Fruit fly (Drosophila melanogaster) whole organism: Measurements from ENCODE around the gene ATPsynepsilonL.

Source experiments
- CG8478 ChIP-seq: fragments of >200 bp; optimal IDR thresholded peaks from 2 replicates; lab custom pipeline; 2018; ENCODE audit warnings: inconsistent platforms
- Dll ChIP-seq: fragments of >200 bp; optimal IDR thresholded peaks from 2 replicates; lab custom pipeline; 2017
- EcR ChIP-seq, 2 experiments: fragments of >200 bp; optimal IDR thresholded peaks; 2 replicates each; lab custom pipeline; 2017; ENCODE audit warnings: missing biosample characterization in 2 of 2, missing genetic modification characterization in 2 of 2, missing genetic modification reagents in 2 of 2
- pan ChIP-seq: fragments of >200 bp; optimal IDR thresholded peaks from 2 replicates; lab custom pipeline; 2017
- psq ChIP-seq: fragments of >200 bp; optimal IDR thresholded peaks from 2 replicates; lab custom pipeline; 2017
- usp ChIP-seq: fragments of >200 bp; optimal IDR thresholded peaks from 2 replicates; lab custom pipeline; 2017; ENCODE audit warnings: missing biosample characterization, missing genetic modification characterization, mixed read lengths

ATPsynepsilonL gene

dm6 chr3R:10139649-10140598, 18.4 kb downstream of the ATPsynepsilonL start, which contains the start of gene tws:
tws (minus strand) TSS chr3R:10139772.
- no peak for TF ChIP-seq usp (GFP tag; lab: Kevin White, UChicago)
- TF ChIP-seq psq (lab: Kevin White, UChicago), result no peak
- TF ChIP-seq CG8478, result no peak
- TF ChIP-seq Dll (lab: Kevin White, UChicago), result no peak
- TF ChIP-seq pan (lab: Kevin White, UChicago), result no peak
- TF ChIP-seq EcR (GFP tag; optimal IDR thresholded peaks at IDR 0.05; lab: Kevin White, UChicago), result no peak

DNA sequence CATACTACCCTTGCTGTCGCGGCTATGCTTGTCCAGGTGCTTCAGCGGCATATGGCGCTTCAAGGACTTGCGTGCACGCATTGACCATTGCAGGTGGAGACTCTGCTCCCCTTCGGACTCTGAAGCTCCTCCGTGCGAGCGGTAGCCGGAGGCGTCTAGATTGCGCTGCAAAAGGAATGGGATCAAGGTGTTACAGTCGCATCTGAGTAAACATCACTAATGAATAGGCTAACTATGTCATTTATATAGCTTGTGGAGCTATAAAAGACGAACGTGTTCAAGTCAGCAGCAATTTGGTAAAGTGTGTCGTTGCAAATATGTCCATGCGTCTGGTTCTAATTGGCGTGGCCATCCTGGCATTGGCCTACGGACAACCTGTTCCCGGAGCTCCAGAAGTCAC, 21.2 kb downstream of the ATPsynepsilonL start, which contains the start of gene CG42759:
TSS of gene CG42759 (plus strand) at position 301 of the 400 bp plus-strand sequence.
- TF ChIP-seq EcR (GFP tag; optimal IDR thresholded peaks at IDR 0.05; lab: Kevin White, UChicago) (no peak), CG8478 (no peak), pan (lab: Kevin White, UChicago) (no peak), psq (lab: Kevin White, UChicago) (no peak), Dll (lab: Kevin White, UChicago) (no peak), usp (GFP tag; lab: Kevin White, UChicago) (no peak)

- TF ChIP-seq psq (lab: Kevin White, UChicago) (no peak), pan (lab: Kevin White, UChicago) (no peak), CG8478 (no peak), Dll (lab: Kevin White, UChicago) (no peak), usp (GFP tag; lab: Kevin White, UChicago) (no peak), EcR (GFP tag; optimal IDR thresholded peaks at IDR 0.05; lab: Kevin White, UChicago) (no peak)
Observed at dm6 chr3R:10144103-10144998, 22.8 kb downstream of the ATPsynepsilonL start, which contains the start of the genes TAF1B and Invadolysin. TAF1B (minus strand) TSS chr3R:10144184. Invadolysin (plus strand) TSS chr3R:10144668.

DNA sequence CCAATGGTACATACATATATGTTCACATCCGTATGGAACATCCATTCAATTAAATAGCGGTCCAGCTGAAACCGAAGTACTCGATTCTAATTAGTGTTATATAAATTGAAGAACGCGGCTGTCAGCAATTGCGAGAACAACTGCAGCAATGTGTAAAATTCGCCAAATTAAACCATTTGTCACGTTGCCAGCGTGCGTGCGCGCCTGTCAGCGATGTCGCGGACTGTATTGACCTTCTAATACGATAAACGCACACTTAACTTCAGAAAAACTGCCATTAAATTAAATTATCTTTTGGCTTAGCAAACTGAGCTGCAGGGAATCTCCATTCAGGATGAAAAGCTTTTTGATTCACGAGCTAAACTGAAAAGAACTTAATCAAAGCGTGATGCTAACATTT, 25.6 kb downstream of the ATPsynepsilonL start:
- TF ChIP-seq psq (lab: Kevin White, UChicago) (no peak), usp (GFP tag; lab: Kevin White, UChicago) (no peak), Dll (lab: Kevin White, UChicago) (no peak), EcR (GFP tag; optimal IDR thresholded peaks at IDR 0.05; lab: Kevin White, UChicago) (no peak), CG8478 (no peak), pan (lab: Kevin White, UChicago) (no peak)

dm6 chr3R:10148376-10148887, 26.9 kb downstream of the ATPsynepsilonL start:
- TF ChIP-seq EcR (GFP tag; optimal IDR thresholded peaks at IDR 0.05; lab: Kevin White, UChicago) (no peak), CG8478 (no peak), psq (lab: Kevin White, UChicago) (no peak), Dll (lab: Kevin White, UChicago) (no peak), usp (GFP tag; lab: Kevin White, UChicago) (no peak), pan (lab: Kevin White, UChicago) (no peak)

DNA sequence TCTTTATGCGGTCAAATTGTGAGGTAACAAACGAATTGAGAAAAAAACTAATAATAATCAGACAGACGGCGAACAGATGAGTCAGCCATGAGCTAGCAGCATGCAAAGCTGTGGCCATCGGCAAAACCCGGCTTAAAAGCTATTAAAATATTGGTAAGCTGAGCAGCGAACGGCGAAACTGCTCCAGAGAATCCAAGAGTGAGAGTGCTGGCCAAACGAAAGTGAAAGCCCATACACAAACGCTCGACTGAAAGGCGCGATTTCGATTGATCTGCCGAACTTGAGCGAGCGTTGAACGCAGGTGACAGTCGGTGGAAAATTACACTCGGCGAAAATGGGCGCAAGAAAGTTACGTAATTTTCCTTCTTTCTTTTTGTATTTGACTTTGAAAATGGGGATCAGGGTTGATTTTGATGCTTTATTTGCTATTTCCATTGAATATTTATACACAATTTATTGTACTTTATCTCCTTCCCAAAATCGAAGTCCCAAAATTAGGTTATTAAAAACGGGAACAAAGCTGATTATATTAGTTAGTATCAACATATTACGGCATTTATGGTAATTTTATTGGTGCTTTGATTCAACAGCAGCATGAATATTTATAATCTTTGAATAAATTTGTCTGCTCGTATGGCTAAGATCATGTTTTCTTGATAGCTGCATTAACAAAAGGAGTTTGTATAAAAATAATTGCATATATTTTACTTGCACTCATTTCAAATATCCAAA, 28.3 kb downstream of the ATPsynepsilonL start:
- TF ChIP-seq usp (GFP tag; lab: Kevin White, UChicago) (no peak), EcR (GFP tag; optimal IDR thresholded peaks at IDR 0.05; lab: Kevin White, UChicago) (no peak), Dll (lab: Kevin White, UChicago) (no peak), CG8478 (no peak), pan (lab: Kevin White, UChicago) (no peak), psq (lab: Kevin White, UChicago) (no peak)

- TF ChIP-seq pan (lab: Kevin White, UChicago) (no peak), CG8478 (no peak), usp (GFP tag; lab: Kevin White, UChicago) (no peak), Dll (lab: Kevin White, UChicago) (no peak), psq (lab: Kevin White, UChicago) (no peak), EcR (GFP tag; optimal IDR thresholded peaks at IDR 0.05; lab: Kevin White, UChicago) (no peak)
Observed at dm6 chr3R:10150555-10150954, 29.0 kb downstream of the ATPsynepsilonL start.

DNA sequence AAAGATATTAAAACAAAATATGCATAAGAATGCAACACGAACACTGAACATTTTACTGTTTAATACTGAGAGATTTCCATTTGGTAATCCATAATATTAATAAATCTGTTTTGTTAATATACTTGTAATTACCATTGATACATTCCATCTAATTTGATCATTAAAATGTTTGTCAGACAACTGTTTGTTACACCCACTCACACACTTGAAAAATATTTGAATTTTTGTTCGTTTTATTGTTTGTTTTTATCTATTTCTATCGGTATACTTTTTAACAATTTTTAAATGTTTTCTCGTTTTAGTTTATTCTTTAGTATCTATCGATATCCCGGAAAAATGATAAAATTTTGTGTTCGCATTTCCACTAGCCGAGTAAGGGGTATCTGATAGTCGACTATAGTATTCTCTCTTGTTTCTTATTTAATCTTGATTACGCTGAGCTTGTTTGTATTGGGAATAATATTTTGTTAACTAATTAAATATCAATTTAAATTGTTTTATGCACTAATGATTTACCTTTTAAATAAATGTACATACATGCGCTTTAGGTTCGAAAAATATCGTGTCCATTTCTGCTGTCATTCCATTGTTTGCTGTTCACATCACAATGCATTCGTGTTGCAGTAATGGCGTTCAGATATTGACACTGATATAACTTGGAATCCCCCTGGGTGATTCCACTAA, 30.4 kb downstream of the ATPsynepsilonL start, which contains the start of gene CG34303:
TSS of gene CG34303 (minus strand) at position 51 of the 684 bp plus-strand sequence.
- TF ChIP-seq Dll (lab: Kevin White, UChicago), result no peak
- no peak for TF ChIP-seq psq (lab: Kevin White, UChicago)
- no peak for TF ChIP-seq usp (GFP tag; lab: Kevin White, UChicago)
- TF ChIP-seq CG8478, result no peak
- TF ChIP-seq EcR (GFP tag; optimal IDR thresholded peaks at IDR 0.05; lab: Kevin White, UChicago), result no peak
- TF ChIP-seq pan (lab: Kevin White, UChicago), result no peak

dm6 chr3R:10153957-10154685, 32.5 kb downstream of the ATPsynepsilonL start:
- TF ChIP-seq pan (lab: Kevin White, UChicago), result no peak
- no peak for TF ChIP-seq usp (GFP tag; lab: Kevin White, UChicago)
- no peak for TF ChIP-seq CG8478
- no peak for TF ChIP-seq EcR (GFP tag; optimal IDR thresholded peaks at IDR 0.05; lab: Kevin White, UChicago)
- no peak for TF ChIP-seq psq (lab: Kevin White, UChicago)
- no peak for TF ChIP-seq Dll (lab: Kevin White, UChicago)
